Worm (Caenorhabditis elegans) whole organism, young adult: ENCODE results near the gene cwp-2.

Experiments
- B0336.3 ChIP-seq: fragments of 200-800 bp; sonication (Bioruptor generic); IDR thresholded peaks from 2 replicates; pipeline ENCODE4 v1.3.6; 2022; ENCODE audit warnings: missing genetic modification characterization, missing compliant biosample characterization
- C17E4.6 ChIP-seq: fragments of 200-800 bp; sonication (Bioruptor generic); IDR thresholded peaks from 2 replicates; pipeline ENCODE4 v1.3.6; 2022; ENCODE audit warnings: missing genetic modification reagents, missing genetic modification characterization, missing compliant biosample characterization
- D2030.7 ChIP-seq: fragments of 200-800 bp; sonication (Bioruptor generic); IDR thresholded peaks from 2 replicates; pipeline ENCODE4 v1.3.6; 2022; ENCODE audit warnings: missing genetic modification reagents, missing genetic modification characterization, missing compliant biosample characterization
- F22D6.2 ChIP-seq: sonication (generic microtip); optimal IDR thresholded peaks from 2 replicates; lab custom pipeline; 2016; ENCODE audit warnings: mild to moderate bottlenecking, missing genetic modification characterization, missing compliant biosample characterization
- F49E8.2 ChIP-seq: sonication (generic microtip); optimal IDR thresholded peaks from 3 replicates; lab custom pipeline; 2017; ENCODE audit warnings: missing genetic modification characterization, mild to moderate bottlenecking, missing compliant biosample characterization, antibody characterized with exemption, moderate library complexity; ENCODE audit not compliant: insufficient read depth
- K11D2.4 ChIP-seq: fragments of 200-800 bp; sonication (Bioruptor generic); IDR thresholded peaks from 2 replicates; pipeline ENCODE4 v1.3.6; 2022; ENCODE audit warnings: missing genetic modification reagents, missing genetic modification characterization, missing compliant biosample characterization
- K12H6.12 ChIP-seq: fragments of 200-800 bp; sonication (Bioruptor generic); optimal IDR thresholded peaks from 2 replicates; lab custom pipeline; 2018; ENCODE audit warnings: mild to moderate bottlenecking, missing genetic modification characterization, missing compliant biosample characterization
- Y53G8AR.9 ChIP-seq: fragments of 200-800 bp; sonication (Bioruptor generic); conservative IDR thresholded peaks from 2 replicates; pipeline ENCODE4 v1.3.6; 2022; ENCODE audit warnings: missing genetic modification reagents, missing genetic modification characterization, missing compliant biosample characterization
- Y67H2A.10 ChIP-seq: fragments of 200-800 bp; sonication (Bioruptor generic); conservative IDR thresholded peaks from 2 replicates; pipeline ENCODE4 v1.3.6; 2022; ENCODE audit warnings: missing genetic modification reagents, missing genetic modification characterization, missing compliant biosample characterization
- Y79H2A.3 ChIP-seq: fragments of 200-800 bp; sonication (Bioruptor generic); conservative IDR thresholded peaks from 2 replicates; pipeline ENCODE4 v1.3.6; 2022; ENCODE audit warnings: missing genetic modification reagents, missing genetic modification characterization, missing compliant biosample characterization
- attf-6 ChIP-seq: fragments of 200-800 bp; sonication (Bioruptor generic); IDR thresholded peaks from 2 replicates; pipeline ENCODE4 v1.3.6; 2022; ENCODE audit warnings: missing genetic modification reagents, missing genetic modification characterization, missing compliant biosample characterization
- bed-1 ChIP-seq: fragments of 200-800 bp; sonication (Bioruptor generic); IDR thresholded peaks from 2 replicates; pipeline ENCODE4 v1.3.6; 2022; ENCODE audit warnings: missing genetic modification reagents, missing genetic modification characterization, missing compliant biosample characterization
- bed-2 ChIP-seq: fragments of 200-800 bp; sonication (Bioruptor generic); IDR thresholded peaks from 2 replicates; pipeline ENCODE4 v1.3.6; 2022; ENCODE audit warnings: missing genetic modification reagents, missing genetic modification characterization, missing compliant biosample characterization
- ccch-3 ChIP-seq: fragments of 200-800 bp; sonication (Bioruptor generic); optimal IDR thresholded peaks from 2 replicates; lab custom pipeline; 2018; ENCODE audit warnings: mild to moderate bottlenecking, missing genetic modification characterization, missing compliant biosample characterization
- cebp-1 ChIP-seq, 2 experiments: fragments of 200-800 bp in 1 of 2; sonication (Bioruptor generic) in 1 of 2; sonication (generic microtip) in 1 of 2; IDR thresholded peaks in 1 of 2; optimal IDR thresholded peaks in 1 of 2; 2 replicates each; pipeline versions ENCODE4 v1.3.6 to Lab custom; 2017 to 2022; ENCODE audit warnings: missing compliant biosample characterization in 2 of 2, missing genetic modification characterization in 2 of 2, mild to moderate bottlenecking in 1 of 2, missing genetic modification reagents in 1 of 2, moderate library complexity in 1 of 2
- ceh-40 ChIP-seq: fragments of 200-800 bp; sonication (Bioruptor generic); IDR thresholded peaks from 2 replicates; pipeline ENCODE4 v1.3.6; 2022; ENCODE audit warnings: missing genetic modification characterization, missing compliant biosample characterization
- die-1 ChIP-seq: sonication (generic microtip); optimal IDR thresholded peaks from 2 replicates; lab custom pipeline; 2016; ENCODE audit warnings: missing genotype, mild to moderate bottlenecking, missing genetic modification characterization, missing compliant biosample characterization
- dpff-1 ChIP-seq: sonication (generic microtip); optimal IDR thresholded peaks from 2 replicates; lab custom pipeline; 2017; ENCODE audit warnings: mild to moderate bottlenecking, missing genetic modification characterization, missing compliant biosample characterization
- dpl-1 ChIP-seq: fragments of 150-350 bp; optimal IDR thresholded peaks from 2 replicates; lab custom pipeline; 2014; ENCODE audit warnings: missing biosample characterization, missing genetic modification reagents, missing genetic modification characterization
- efl-1 ChIP-seq: fragments of 150-350 bp; optimal IDR thresholded peaks from 2 replicates; lab custom pipeline; 2014; ENCODE audit warnings: missing biosample characterization, missing genetic modification reagents, missing genetic modification characterization
- egl-18 ChIP-seq: fragments of 200-800 bp; sonication (Bioruptor generic); IDR thresholded peaks from 2 replicates; pipeline ENCODE4 v1.3.6; 2022; ENCODE audit warnings: missing genetic modification reagents, missing genetic modification characterization, missing compliant biosample characterization
- him-1 ChIP-seq: sonication (generic microtip); optimal IDR thresholded peaks from 2 replicates; lab custom pipeline; 2016; ENCODE audit warnings: missing genotype, missing genetic modification reagents, missing genetic modification characterization, missing compliant biosample characterization
- hlh-12 ChIP-seq: sonication (generic microtip); optimal IDR thresholded peaks from 2 replicates; lab custom pipeline; 2016; ENCODE audit warnings: missing genetic modification characterization, missing compliant biosample characterization
- hmg-1.2 ChIP-seq: fragments of 200-800 bp; sonication (Bioruptor generic); IDR thresholded peaks from 2 replicates; pipeline ENCODE4 v1.3.6; 2022; ENCODE audit warnings: missing genetic modification reagents, missing genetic modification characterization, missing compliant biosample characterization
- hsf-1 ChIP-seq: fragments of 200-800 bp; sonication (Bioruptor generic); IDR thresholded peaks from 2 replicates; pipeline ENCODE4 v1.3.6; 2022; ENCODE audit warnings: missing genetic modification reagents, missing genetic modification characterization, missing compliant biosample characterization
- let-607 ChIP-seq, 2 experiments: fragments of 200-800 bp in 1 of 2; sonication (Bioruptor generic) in 1 of 2; sonication (generic microtip) in 1 of 2; optimal IDR thresholded peaks; 2 replicates each; lab custom pipeline; 2016 to 2018; ENCODE audit warnings: mild to moderate bottlenecking in 2 of 2, missing compliant biosample characterization in 2 of 2, missing genetic modification characterization in 2 of 2, moderate library complexity in 2 of 2, missing genotype in 1 of 2
- lir-1 ChIP-seq: fragments of 200-800 bp; sonication (Bioruptor generic); conservative IDR thresholded peaks from 2 replicates; pipeline ENCODE4 v1.3.6; 2022; ENCODE audit warnings: missing genetic modification reagents, missing genetic modification characterization, missing compliant biosample characterization
- madf-3 ChIP-seq: fragments of 200-800 bp; sonication (Bioruptor generic); IDR thresholded peaks from 2 replicates; pipeline ENCODE4 v1.3.6; 2022; ENCODE audit warnings: missing genetic modification reagents, missing genetic modification characterization, missing compliant biosample characterization
- mcd-1 ChIP-seq: fragments of 200-800 bp; sonication (Bioruptor generic); IDR thresholded peaks from 2 replicates; pipeline ENCODE4 v1.3.6; 2022; ENCODE audit warnings: missing genetic modification reagents, missing genetic modification characterization, missing compliant biosample characterization
- nfyb-1 ChIP-seq: fragments of 200-800 bp; sonication (Bioruptor generic); IDR thresholded peaks from 2 replicates; pipeline ENCODE4 v1.3.6; 2022; ENCODE audit warnings: missing genetic modification reagents, missing genetic modification characterization, missing compliant biosample characterization
- nhr-120 ChIP-seq: fragments of 200-800 bp; sonication (Bioruptor generic); IDR thresholded peaks from 2 replicates; pipeline ENCODE4 v1.3.6; 2022; ENCODE audit warnings: missing genetic modification characterization, missing compliant biosample characterization
- nhr-80 ChIP-seq: sonication (generic microtip); optimal IDR thresholded peaks from 2 replicates; lab custom pipeline; 2016; ENCODE audit warnings: missing genetic modification characterization, missing compliant biosample characterization
- rcor-1 ChIP-seq: fragments of 200-800 bp; sonication (Bioruptor generic); IDR thresholded peaks from 2 replicates; pipeline ENCODE4 v1.3.6; 2022; ENCODE audit warnings: missing genetic modification reagents, missing genetic modification characterization, missing compliant biosample characterization
- rpc-1 ChIP-seq, 2 experiments: fragments of 150-350 bp in 1 of 2; sonication (generic microtip) in 1 of 2; optimal IDR thresholded peaks; 2 replicates each; lab custom pipeline; 2014 to 2018; ENCODE audit warnings: missing biosample characterization in 1 of 2, missing genetic modification characterization in 1 of 2, missing genetic modification reagents in 1 of 2, missing genotype in 1 of 2
- snpc-1.1 ChIP-seq: sonication (generic microtip); optimal IDR thresholded peaks from 2 replicates; lab custom pipeline; 2017; ENCODE audit warnings: missing genetic modification characterization, mild to moderate bottlenecking, missing compliant biosample characterization, antibody characterized with exemption, moderate library complexity, missing genotype, missing genetic modification reagents; ENCODE audit not compliant: insufficient read depth
- snpc-3.4 ChIP-seq: sonication (generic microtip); optimal IDR thresholded peaks from 2 replicates; lab custom pipeline; 2017; ENCODE audit warnings: missing genetic modification characterization, mild to moderate bottlenecking, missing compliant biosample characterization, antibody characterized with exemption, moderate library complexity, missing genotype, missing genetic modification reagents
- sptf-2 ChIP-seq: fragments of 200-800 bp; sonication (Bioruptor generic); optimal IDR thresholded peaks from 2 replicates; lab custom pipeline; 2018; ENCODE audit warnings: mild to moderate bottlenecking, missing genetic modification characterization, missing compliant biosample characterization
- unc-130 ChIP-seq: sonication (generic microtip); optimal IDR thresholded peaks from 2 replicates; lab custom pipeline; 2016; ENCODE audit warnings: missing genetic modification reagents, missing genetic modification characterization, missing compliant biosample characterization
- unc-62 ChIP-seq: fragments of 150-350 bp; optimal IDR thresholded peaks from 2 replicates; lab custom pipeline; 2014; ENCODE audit warnings: missing biosample characterization, missing genetic modification reagents, missing genetic modification characterization
- ztf-18 ChIP-seq: sonication (generic microtip); optimal IDR thresholded peaks from 2 replicates; lab custom pipeline; 2016; ENCODE audit warnings: missing genotype, mild to moderate bottlenecking, missing genetic modification characterization, missing compliant biosample characterization
- ztf-3 ChIP-seq: fragments of 200-800 bp; sonication (Bioruptor generic); optimal IDR thresholded peaks from 2 replicates; lab custom pipeline; 2018; ENCODE audit warnings: mild to moderate bottlenecking, missing genetic modification characterization, missing compliant biosample characterization
- ztf-6 ChIP-seq: fragments of 200-800 bp; sonication (Bioruptor generic); IDR thresholded peaks from 2 replicates; pipeline ENCODE4 v1.3.6; 2022; ENCODE audit warnings: missing genetic modification reagents, missing genetic modification characterization, missing compliant biosample characterization

The cwp-2 gene

ce11 chrV:4889976-4890479 is 47.6 kb upstream of the cwp-2 start, which contains the start of gene T19H12.2 (continued):
- peak; percentile 89 for TF ChIP-seq hsf-1 (GFP tag; lab: Robert Waterston, UW)
- peak; percentile 99 for TF ChIP-seq efl-1 (GFP tag; lab: Kevin White, UChicago)
- TF ChIP-seq egl-18, result no peak
- TF ChIP-seq ccch-3 (GFP tag; lab: Kevin White, UChicago), result no peak
- no peak for TF ChIP-seq hlh-12 (tag; lab: Kevin White, UChicago)
- peak; percentile 94 for TF ChIP-seq dpl-1
- no peak for TF ChIP-seq let-607 (tag; optimal IDR thresholded peaks at IDR 0.05; lab: Kevin White, UChicago)
- peak; percentile 97 for TF ChIP-seq mcd-1 (GFP tag; lab: Robert Waterston, UW)
- TF ChIP-seq him-1 (tag; lab: Kevin White, UChicago), result peak; percentile 80
- no peak for TF ChIP-seq ztf-3 (GFP tag; lab: Kevin White, UChicago)
- TF ChIP-seq Y79H2A.3 (GFP tag; lab: Robert Waterston, UW), result peak; percentile 86; the same call in 1 of the 2 replicates
- TF ChIP-seq attf-6 (GFP tag; lab: Robert Waterston, UW), result peak; percentile 41; the same call in 1 of the 2 replicates
- no peak for TF ChIP-seq rpc-1 (optimal IDR thresholded peaks at IDR 0.05; lab: Kevin White, UChicago)
- TF ChIP-seq rpc-1 (tag; optimal IDR thresholded peaks at IDR 0.05; lab: Kevin White, UChicago), result peak; percentile 1
- peak; percentile 83 for TF ChIP-seq unc-130 (GFP tag; lab: Kevin White, UChicago)
- no peak for TF ChIP-seq cebp-1 (GFP tag; IDR thresholded peaks at IDR 0.05; lab: Robert Waterston, UW)
- TF ChIP-seq cebp-1 (tag; optimal IDR thresholded peaks at IDR 0.05; lab: Kevin White, UChicago), result no peak
- peak; percentile 50; the same call in 1 of the 2 replicates for TF ChIP-seq Y67H2A.10 (GFP tag; lab: Robert Waterston, UW)
- peak; percentile 74 for TF ChIP-seq snpc-1.1 (tag; lab: Kevin White, UChicago)
- TF ChIP-seq F49E8.2 (tag; lab: Kevin White, UChicago), result peak; percentile 91
- peak; percentile 93 for TF ChIP-seq rcor-1 (GFP tag; lab: Robert Waterston, UW)
- TF ChIP-seq dpff-1 (tag; lab: Kevin White, UChicago), result no peak
- TF ChIP-seq K12H6.12 (tag; lab: Kevin White, UChicago), result no peak
- peak; percentile 59; the same call in 1 of the 2 replicates for TF ChIP-seq nfyb-1 (GFP tag; lab: Robert Waterston, UW)
- peak; percentile 91 for TF ChIP-seq C17E4.6
- peak; percentile 63; the same call in 1 of the 2 replicates for TF ChIP-seq B0336.3 (GFP tag; lab: Robert Waterston, UW)
- TF ChIP-seq sptf-2 (GFP tag; lab: Kevin White, UChicago), result no peak
- no peak for TF ChIP-seq ceh-40 (GFP tag; lab: Robert Waterston, UW)
- no peak for TF ChIP-seq die-1
- peak; percentile 93 for TF ChIP-seq snpc-3.4 (tag; lab: Kevin White, UChicago)
- TF ChIP-seq nhr-120, result no peak
- TF ChIP-seq F22D6.2 (tag; lab: Kevin White, UChicago), result no peak
- TF ChIP-seq unc-62 (GFP tag; lab: Kevin White, UChicago), result no peak
- peak; percentile 71; the same call in 1 of the 2 replicates for TF ChIP-seq lir-1 (GFP tag; lab: Robert Waterston, UW)
- TF ChIP-seq Y53G8AR.9 (GFP tag; lab: Robert Waterston, UW), result peak; percentile 78
- peak; percentile 92 for TF ChIP-seq madf-3 (GFP tag; lab: Robert Waterston, UW)
- peak; percentile 74 for TF ChIP-seq hmg-1.2 (GFP tag; lab: Robert Waterston, UW)

- no peak for TF ChIP-seq ztf-6 (GFP tag; lab: Robert Waterston, UW)
- TF ChIP-seq K11D2.4 (GFP tag; lab: Robert Waterston, UW), result no peak
- no peak for TF ChIP-seq bed-1 (GFP tag; lab: Robert Waterston, UW)
- TF ChIP-seq rcor-1 (GFP tag; lab: Robert Waterston, UW), result no peak
- no peak for TF ChIP-seq D2030.7 (GFP tag; lab: Robert Waterston, UW)
- TF ChIP-seq bed-2, result no peak
- TF ChIP-seq ztf-18 (tag; lab: Kevin White, UChicago), result no peak
- peak; percentile 71 for TF ChIP-seq nhr-80 (tag; lab: Kevin White, UChicago)
Measured at ce11 chrV:4889477-4889876, 47.0 kb upstream of the cwp-2 start, which contains the start of gene ugt-12. TSS of gene ugt-12 (minus strand) at chrV:4889629.
